Fruit fly (Drosophila melanogaster) S2 (cell line): ENCODE results near the gene Flad1.

Experiments used
- CG8478 ChIP-seq: fragments of >200 bp; optimal IDR thresholded peaks from 2 replicates; lab custom pipeline; 2018
- CTCF ChIP-seq, 2 experiments: fragments of >200 bp; optimal IDR thresholded peaks; 2 replicates each; lab custom pipeline; 2018

dm6 chrX:12869850-12870249 lies 33.5 kb downstream of the Flad1 start:
- TF ChIP-seq CG8478 (no peak), CTCF (optimal IDR thresholded peaks at IDR 0.05; lab: Kevin White, UChicago) (no peak)
